Fruit fly (Drosophila melanogaster) whole organism, embryonic: ENCODE results near the gene CG5087.

Experiments used
- Awh ChIP-seq: fragments of 200-800 bp; sonication (Bioruptor generic); IDR thresholded peaks from 2 replicates; pipeline ENCODE4, ENCODE4 v1.3.6; 2022; ENCODE audit warnings: missing biosample characterization, missing genetic modification characterization
- Bdp1 ChIP-seq: fragments of 200-800 bp; sonication (Bioruptor generic); optimal IDR thresholded peaks from 3 replicates; lab custom pipeline; 2016; ENCODE audit warnings: missing biosample characterization, missing genetic modification characterization
- Bteb2 ChIP-seq: fragments of 200-800 bp; sonication (Bioruptor generic); optimal IDR thresholded peaks from 2 replicates; lab custom pipeline; 2016; ENCODE audit warnings: missing biosample characterization, missing genetic modification characterization
- CG10431 ChIP-seq: fragments of 200-800 bp; sonication (Bioruptor generic); optimal IDR thresholded peaks from 3 replicates; lab custom pipeline; 2018; ENCODE audit warnings: missing biosample characterization, mild to moderate bottlenecking, missing genetic modification characterization
- CG13894 ChIP-seq: fragments of 200-800 bp; sonication (Bioruptor generic); optimal IDR thresholded peaks from 3 replicates; lab custom pipeline; 2018; ENCODE audit warnings: missing biosample characterization, mild to moderate bottlenecking, missing genetic modification characterization, moderate library complexity
- CG15011 ChIP-seq: fragments of 200-800 bp; sonication (Bioruptor generic); optimal IDR thresholded peaks from 3 replicates; lab custom pipeline; 2018; ENCODE audit warnings: missing biosample characterization, mild to moderate bottlenecking, missing genetic modification characterization
- CG16813 ChIP-seq: fragments of 200-800 bp; sonication (Bioruptor generic); IDR thresholded peaks from 3 replicates; pipeline ENCODE4 v1.3.6; 2022; ENCODE audit warnings: missing biosample characterization, missing genetic modification characterization; ENCODE audit not compliant: partially characterized antibody
- CG17186 ChIP-seq: fragments of 200-800 bp; sonication (Bioruptor generic); optimal IDR thresholded peaks from 3 replicates; lab custom pipeline; 2017; ENCODE audit warnings: missing biosample characterization, missing genetic modification reagents, missing genetic modification characterization
- CG18476 ChIP-seq: fragments of 200-800 bp; sonication (Bioruptor generic); optimal IDR thresholded peaks from 2 replicates; lab custom pipeline; 2016; ENCODE audit warnings: missing biosample characterization, mild to moderate bottlenecking, missing genetic modification characterization
- CG31224 ChIP-seq: fragments of 200-800 bp; sonication (Bioruptor generic); IDR thresholded peaks from 2 replicates; pipeline ENCODE4 v1.3.6; 2022; ENCODE audit warnings: missing biosample characterization, missing genetic modification characterization
- CG7745 ChIP-seq: fragments of 200-800 bp; sonication (Bioruptor generic); optimal IDR thresholded peaks from 2 replicates; lab custom pipeline; 2018; ENCODE audit warnings: missing biosample characterization, mild to moderate bottlenecking, missing genetic modification characterization, moderate library complexity
- CG8290 ChIP-seq, 3 experiments: fragments of 200-800 bp; sonication (Bioruptor generic); optimal IDR thresholded peaks; 2 replicates each; lab custom pipeline; 2016 to 2019; ENCODE audit warnings: missing biosample characterization in 3 of 3, missing genetic modification characterization in 3 of 3, mild to moderate bottlenecking in 2 of 3, moderate library complexity in 1 of 3
- CG8388 ChIP-seq: fragments of 200-800 bp; sonication (Bioruptor generic); optimal IDR thresholded peaks from 2 replicates; lab custom pipeline; 2019; ENCODE audit warnings: missing biosample characterization, mild to moderate bottlenecking, missing genetic modification characterization, moderate library complexity
- CG9797 ChIP-seq: fragments of 200-800 bp; sonication (Bioruptor generic); optimal IDR thresholded peaks from 3 replicates; lab custom pipeline; 2018; ENCODE audit warnings: missing biosample characterization, mild to moderate bottlenecking, missing genetic modification characterization
- CG9817 ChIP-seq: fragments of 200-800 bp; sonication (Bioruptor generic); optimal IDR thresholded peaks from 2 replicates; lab custom pipeline; 2018; ENCODE audit warnings: missing biosample characterization, mild to moderate bottlenecking, missing genetic modification characterization, moderate library complexity
- CHES-1-like ChIP-seq: fragments of 200-800 bp; sonication (Bioruptor generic); optimal IDR thresholded peaks from 2 replicates; lab custom pipeline; 2016; ENCODE audit warnings: missing biosample characterization, missing genetic modification characterization
- Dfd ChIP-seq, 2 experiments: fragments of >200 bp; optimal IDR thresholded peaks; 2 replicates each; lab custom pipeline; 2017; ENCODE audit warnings: missing biosample characterization in 2 of 2, missing genetic modification characterization in 2 of 2
- Eip74EF ChIP-seq, 2 experiments: fragments of 200-800 bp in 1 of 2; fragments of >200 bp in 1 of 2; sonication (Bioruptor generic) in 1 of 2; optimal IDR thresholded peaks; 2 replicates each; lab custom pipeline; 2017 to 2019; ENCODE audit warnings: missing biosample characterization in 2 of 2, missing genetic modification characterization in 2 of 2, mild to moderate bottlenecking in 1 of 2, moderate library complexity in 1 of 2
- Fer2 ChIP-seq: fragments of 200-800 bp; sonication (Bioruptor generic); optimal IDR thresholded peaks from 2 replicates; lab custom pipeline; 2018; ENCODE audit warnings: missing biosample characterization, mild to moderate bottlenecking, missing genetic modification characterization, moderate library complexity
- HLH3B ChIP-seq: fragments of 200-800 bp; sonication (Bioruptor generic); IDR thresholded peaks from 2 replicates; pipeline ENCODE4 v1.3.6; 2022; ENCODE audit warnings: missing biosample characterization, missing genetic modification characterization
- Hand ChIP-seq: fragments of 200-800 bp; sonication (Bioruptor generic); optimal IDR thresholded peaks from 2 replicates; lab custom pipeline; 2017; ENCODE audit warnings: mild to moderate bottlenecking, missing biosample characterization, missing genetic modification reagents, missing genetic modification characterization
- MTF-1 ChIP-seq: fragments of 200-800 bp; sonication (Bioruptor generic); optimal IDR thresholded peaks from 2 replicates; lab custom pipeline; 2018; ENCODE audit warnings: missing biosample characterization, mild to moderate bottlenecking, missing genetic modification characterization, borderline replicate concordance
- NC2β ChIP-seq: fragments of 200-800 bp; sonication (Bioruptor generic); optimal IDR thresholded peaks from 2 replicates; lab custom pipeline; 2016; ENCODE audit warnings: missing biosample characterization, missing genetic modification characterization
- Neu2 ChIP-seq: fragments of 200-800 bp; sonication (Bioruptor generic); optimal IDR thresholded peaks from 3 replicates; lab custom pipeline; 2016; ENCODE audit warnings: missing biosample characterization, missing genetic modification characterization, borderline replicate concordance
- Nf-YB ChIP-seq: fragments of 200-800 bp; sonication (Bioruptor generic); optimal IDR thresholded peaks from 3 replicates; lab custom pipeline; 2019; ENCODE audit warnings: missing biosample characterization, mild to moderate bottlenecking, missing genetic modification characterization, moderate library complexity
- PHDP ChIP-seq: fragments of 200-800 bp; sonication (Bioruptor generic); optimal IDR thresholded peaks from 3 replicates; lab custom pipeline; 2018; ENCODE audit warnings: missing biosample characterization, mild to moderate bottlenecking, missing genetic modification characterization, moderate library complexity
- Ssrp ChIP-seq: fragments of 200-800 bp; sonication (Bioruptor generic); optimal IDR thresholded peaks from 2 replicates; lab custom pipeline; 2018; ENCODE audit warnings: missing biosample characterization, mild to moderate bottlenecking, missing genetic modification characterization, moderate library complexity
- Xbp1 ChIP-seq: fragments of 200-800 bp; sonication (Bioruptor generic); optimal IDR thresholded peaks from 3 replicates; lab custom pipeline; 2016; ENCODE audit warnings: missing biosample characterization, mild to moderate bottlenecking, missing genetic modification characterization
- br ChIP-seq: fragments of >200 bp; optimal IDR thresholded peaks from 2 replicates; lab custom pipeline; 2017
- btn ChIP-seq: fragments of 200-800 bp; sonication (Bioruptor generic); optimal IDR thresholded peaks from 2 replicates; lab custom pipeline; 2016; ENCODE audit warnings: missing biosample characterization, missing genetic modification characterization
- cato ChIP-seq: fragments of 200-800 bp; sonication (Bioruptor generic); optimal IDR thresholded peaks from 2 replicates; lab custom pipeline; 2016; ENCODE audit warnings: missing biosample characterization, missing genetic modification characterization, borderline replicate concordance
- chinmo ChIP-seq: fragments of 200-800 bp; sonication (Bioruptor generic); IDR thresholded peaks from 4 replicates; pipeline ENCODE4 v1.3.6; 2022; ENCODE audit warnings: missing biosample characterization, missing genetic modification characterization; ENCODE audit not compliant: partially characterized antibody
- ci ChIP-seq: fragments of 200-800 bp; sonication (Bioruptor generic); IDR thresholded peaks from 3 replicates; pipeline ENCODE4 v1.3.6; 2022; ENCODE audit warnings: missing biosample characterization, missing genetic modification characterization
- exex ChIP-seq: fragments of 200-800 bp; sonication (Bioruptor generic); optimal IDR thresholded peaks from 4 replicates; lab custom pipeline; 2018; ENCODE audit warnings: missing biosample characterization, mild to moderate bottlenecking, missing genetic modification characterization, moderate library complexity
- kni ChIP-seq: fragments of 200-800 bp; sonication (Bioruptor generic); optimal IDR thresholded peaks from 3 replicates; lab custom pipeline; 2017; ENCODE audit warnings: mild to moderate bottlenecking, missing biosample characterization, missing genetic modification reagents, missing genetic modification characterization
- lola ChIP-seq, 3 experiments: fragments of >200 bp in 2 of 3; fragments of 200-800 bp in 1 of 3; sonication (Bioruptor generic) in 1 of 3; optimal IDR thresholded peaks; 2 replicates each; lab custom pipeline; 2017 to 2019; ENCODE audit warnings: missing biosample characterization in 3 of 3, missing genetic modification characterization in 3 of 3, mild to moderate bottlenecking in 1 of 3, moderate library complexity in 1 of 3
- onecut ChIP-seq: fragments of 200-800 bp; sonication (Bioruptor generic); IDR thresholded peaks from 2 replicates; pipeline ENCODE4 v1.3.6; 2022; ENCODE audit warnings: missing biosample characterization, missing genetic modification characterization
- org-1 ChIP-seq: fragments of 200-800 bp; sonication (Bioruptor generic); optimal IDR thresholded peaks from 2 replicates; lab custom pipeline; 2017; ENCODE audit warnings: missing biosample characterization, missing genetic modification characterization
- pan ChIP-seq, 4 experiments: fragments of >200 bp in 3 of 4; fragments of 200-800 bp in 1 of 4; sonication (Bioruptor generic) in 1 of 4; optimal IDR thresholded peaks in 3 of 4; IDR thresholded peaks in 1 of 4; 2 replicates each; pipeline versions ENCODE4 v1.3.6 to Lab custom; 2017 to 2022; ENCODE audit warnings: missing biosample characterization in 2 of 4, missing genetic modification characterization in 2 of 4, mixed read lengths in 1 of 4
- pfk ChIP-seq: fragments of 200-800 bp; sonication (Bioruptor generic); optimal IDR thresholded peaks from 2 replicates; lab custom pipeline; 2018; ENCODE audit warnings: missing biosample characterization, mild to moderate bottlenecking, missing genetic modification characterization, moderate library complexity
- pnt ChIP-seq: fragments of 200-800 bp; sonication (Bioruptor generic); optimal IDR thresholded peaks from 3 replicates; lab custom pipeline; 2016; ENCODE audit warnings: missing biosample characterization, missing genetic modification characterization
- psq ChIP-seq: fragments of 200-800 bp; sonication (Bioruptor generic); optimal IDR thresholded peaks from 2 replicates; lab custom pipeline; 2017; ENCODE audit warnings: missing biosample characterization, missing genetic modification characterization
- pzg ChIP-seq: fragments of 200-800 bp; sonication (Bioruptor generic); optimal IDR thresholded peaks from 3 replicates; lab custom pipeline; 2018; ENCODE audit warnings: missing biosample characterization, mild to moderate bottlenecking, missing genetic modification characterization, moderate library complexity
- seq ChIP-seq: fragments of 200-800 bp; sonication (Bioruptor generic); IDR thresholded peaks from 2 replicates; pipeline ENCODE4 v1.3.6; 2022; ENCODE audit warnings: missing biosample characterization, missing genetic modification characterization
- shn ChIP-seq: fragments of 200-800 bp; sonication (Bioruptor generic); optimal IDR thresholded peaks from 3 replicates; lab custom pipeline; 2016; ENCODE audit warnings: missing biosample characterization, missing genetic modification characterization
- slou ChIP-seq: fragments of 200-800 bp; sonication (Bioruptor generic); optimal IDR thresholded peaks from 3 replicates; lab custom pipeline; 2016; ENCODE audit warnings: missing biosample characterization, missing genetic modification characterization
- ttk ChIP-seq: fragments of 200-800 bp; sonication (Bioruptor generic); IDR thresholded peaks from 2 replicates; pipeline ENCODE4 v2.1.2; 2022; ENCODE audit warnings: missing biosample characterization, missing genetic modification characterization
- tx ChIP-seq: fragments of 200-800 bp; sonication (Bioruptor generic); optimal IDR thresholded peaks from 2 replicates; lab custom pipeline; 2016; ENCODE audit warnings: missing biosample characterization, missing genetic modification characterization
- zfh2 ChIP-seq: fragments of 200-800 bp; sonication (Bioruptor generic); optimal IDR thresholded peaks from 2 replicates; lab custom pipeline; 2016; ENCODE audit warnings: missing biosample characterization, missing genetic modification characterization

Gene CG5087

DNA sequence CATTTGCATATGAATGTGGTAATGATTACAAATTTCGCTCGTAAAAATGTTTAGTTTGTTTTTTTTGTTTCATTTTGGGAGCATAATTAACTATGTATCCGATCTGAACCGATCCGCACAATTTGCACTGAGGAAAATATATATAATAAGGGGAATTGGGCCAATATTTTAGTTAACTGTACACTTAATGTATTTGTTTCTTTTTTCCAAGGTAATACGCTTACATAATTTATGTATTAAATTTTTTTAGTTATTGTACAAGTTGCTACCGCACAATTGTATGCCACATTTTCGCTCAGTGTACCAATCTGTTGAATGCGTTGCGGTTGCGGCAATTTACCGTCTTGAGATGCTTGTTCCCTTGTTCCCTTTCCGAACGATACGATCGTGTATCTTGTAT, 27.7 kb downstream of the CG5087 start (continued):
- TF ChIP-seq CG15011 (GFP tag; lab: Kevin White, UChicago) (peak; percentile 61), Dfd (GFP tag; optimal IDR thresholded peaks at IDR 0.05; lab: Kevin White, UChicago) (no peak), Neu2 (GFP tag; lab: Kevin White, UChicago) (no peak), MTF-1 (GFP tag; lab: Kevin White, UChicago) (no peak), Nf-YB (GFP tag; lab: Kevin White, UChicago) (peak; percentile 53), CG9797 (no peak), Bdp1 (GFP tag; lab: Kevin White, UChicago) (peak; percentile 43), CHES-1-like (GFP tag; lab: Kevin White, UChicago) (peak; percentile 70), Xbp1 (GFP tag; lab: Kevin White, UChicago) (peak; percentile 82), pfk (GFP tag; lab: Kevin White, UChicago) (no peak), CG10431 (GFP tag; lab: Kevin White, UChicago) (peak; percentile 28), CG7745 (tag; lab: Kevin White, UChicago) (no peak), pnt (GFP tag; lab: Kevin White, UChicago) (peak; percentile 68), NC2β (GFP tag; lab: Kevin White, UChicago) (peak; percentile 65), CG8388 (GFP tag; lab: Kevin White, UChicago) (peak; percentile 83), Ssrp (peak; percentile 78), CG16813 (no peak), seq (GFP tag; lab: Robert Waterston, UW) (peak; percentile 87), lola (GFP tag; optimal IDR thresholded peaks at IDR 0.05; lab: Kevin White, UChicago) (peak in 1 of 3 experiments; percentile 79), onecut (GFP tag; lab: Robert Waterston, UW) (peak; percentile 86), chinmo (GFP tag; lab: Robert Waterston, UW) (no peak), CG9817 (peak; percentile 71), HLH3B (peak; percentile 94), ttk (GFP tag; lab: Robert Waterston, UW) (peak; percentile 87), CG8290 (GFP tag; optimal IDR thresholded peaks at IDR 0.05; lab: Kevin White, UChicago) (peak; percentile 85), CG8290 (tag; optimal IDR thresholded peaks at IDR 0.05; lab: Kevin White, UChicago) (peak in 1 of 2 experiments; percentile 57), zfh2 (GFP tag; lab: Kevin White, UChicago) (peak; percentile 50), CG31224 (GFP tag; lab: Robert Waterston, UW) (peak; percentile 82), CG13894 (tag; lab: Kevin White, UChicago) (no peak), Eip74EF (GFP tag; optimal IDR thresholded peaks at IDR 0.05; lab: Kevin White, UChicago) (peak in 1 of 2 experiments; percentile 64), pzg (no peak), org-1 (GFP tag; lab: Kevin White, UChicago) (peak; percentile 59), btn (GFP tag; lab: Kevin White, UChicago) (peak; percentile 60), kni (GFP tag; lab: Kevin White, UChicago) (no peak), Bteb2 (GFP tag; lab: Kevin White, UChicago) (peak; percentile 75), tx (GFP tag; lab: Kevin White, UChicago) (peak; percentile 72), ci (GFP tag; lab: Robert Waterston, UW) (peak; percentile 97), br (lab: Kevin White, UChicago) (no peak), Fer2 (peak; percentile 45), PHDP (tag; lab: Kevin White, UChicago) (peak; percentile 85), psq (peak; percentile 39), slou (GFP tag; lab: Kevin White, UChicago) (peak; percentile 54), Hand (GFP tag; lab: Kevin White, UChicago) (peak; percentile 48), CG18476 (GFP tag; lab: Kevin White, UChicago) (peak; percentile 68), cato (GFP tag; lab: Kevin White, UChicago) (peak; percentile 62), CG17186 (GFP tag; lab: Kevin White, UChicago) (no peak), Awh (GFP tag; lab: Robert Waterston, UW) (peak; percentile 69), exex (tag; lab: Kevin White, UChicago) (peak; percentile 15), shn (peak; percentile 44), pan (optimal IDR thresholded peaks at IDR 0.05; lab: Kevin White, UChicago) (no peak), pan (GFP tag; optimal IDR thresholded peaks at IDR 0.05 in 1 of 2, IDR thresholded peaks at IDR 0.05 in 1 of 2) (peak in 1 of 2 experiments; percentile 94)
